Fruit fly (Drosophila melanogaster) ovary, adult (tissue): ENCODE data around the gene hth.

Source experiments
- CG17801 ChIP-seq: fragments of 200-800 bp; optimal IDR thresholded peaks from 2 replicates; lab custom pipeline; 2019; ENCODE audit warnings: missing biosample characterization, mild to moderate bottlenecking, missing genetic modification characterization, moderate library complexity; ENCODE audit not compliant: partially characterized antibody

hth gene

DNA sequence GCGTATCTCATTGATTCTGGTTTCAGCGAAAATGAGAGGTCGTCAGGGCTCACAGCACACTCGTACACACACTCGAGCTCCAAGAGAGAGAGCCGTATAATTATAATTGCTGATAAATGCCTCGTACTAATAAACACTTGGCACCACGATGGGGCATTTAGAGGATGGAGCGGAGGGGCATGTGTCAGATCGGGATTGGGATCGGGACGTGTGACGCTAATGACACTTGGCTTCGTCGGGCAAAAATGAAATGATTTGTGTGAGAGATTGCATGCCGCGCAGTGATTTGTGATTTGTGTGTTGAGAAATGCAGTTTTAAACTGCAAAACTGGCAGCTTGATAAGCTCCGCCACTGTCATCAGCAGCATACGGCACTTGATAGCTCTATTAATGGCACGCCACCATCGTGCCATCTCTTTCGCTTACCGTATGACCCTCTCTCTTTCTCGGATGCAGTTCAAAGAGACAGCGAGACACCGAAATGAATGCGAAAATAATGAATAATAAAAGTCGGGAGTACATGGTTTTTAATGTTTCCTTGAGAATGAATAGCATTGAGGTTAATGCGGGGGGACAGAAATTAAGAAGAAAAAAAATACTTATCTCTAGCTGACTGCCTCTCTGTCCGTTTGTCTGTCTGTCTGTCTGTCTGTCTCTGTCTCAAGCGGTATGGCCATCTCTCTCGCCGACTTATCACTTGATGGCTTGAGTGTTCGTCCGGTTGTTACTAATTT lies 82.3 kb downstream of the hth start:
- TF ChIP-seq CG17801 (GFP tag; lab: Kevin White, UChicago), result no peak

DNA sequence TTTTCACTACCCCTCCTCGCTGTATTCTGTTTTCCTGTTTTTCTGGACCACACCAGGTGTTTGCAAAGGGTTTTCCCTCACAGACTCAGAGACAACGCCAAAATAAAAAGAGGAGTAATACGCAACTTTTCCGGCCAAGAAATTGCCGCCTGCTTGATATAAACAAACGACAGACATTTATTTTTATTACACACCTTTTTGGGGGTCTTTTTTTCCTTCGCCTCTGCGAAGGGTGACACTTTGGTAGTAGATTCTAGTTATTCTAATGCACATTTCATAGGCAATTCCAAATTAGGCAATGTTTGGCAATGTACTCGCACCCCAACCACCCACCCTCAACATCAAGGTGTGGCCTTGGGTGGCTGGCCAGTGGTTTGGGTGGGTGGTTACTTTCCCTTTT lies 84.8 kb downstream of the hth start:
- no peak for TF ChIP-seq CG17801 (GFP tag; lab: Kevin White, UChicago)

DNA sequence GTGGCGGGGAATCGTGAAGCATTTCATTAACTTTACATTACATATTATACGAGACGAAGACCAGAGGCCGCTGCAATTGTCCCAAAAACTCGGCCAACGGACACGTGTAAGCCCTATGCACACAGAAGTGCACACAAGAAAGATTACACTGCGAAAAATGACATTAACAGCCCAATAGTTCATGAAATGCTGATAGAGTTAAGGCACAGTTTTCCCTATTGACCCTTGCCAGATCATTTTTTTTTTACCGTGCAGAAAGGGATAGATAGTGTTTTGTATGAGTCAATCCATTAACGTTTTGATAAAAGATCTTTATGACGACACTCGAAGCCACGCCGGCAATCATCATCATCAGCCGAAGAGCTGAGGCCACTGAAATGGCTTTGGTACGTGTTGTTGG lies 85.8 kb downstream of the hth start:
- no peak for TF ChIP-seq CG17801 (GFP tag; lab: Kevin White, UChicago)

dm6 chr3R:10551006-10551671 lies 88.2 kb downstream of the hth start:
- no peak for TF ChIP-seq CG17801 (GFP tag; lab: Kevin White, UChicago)

DNA sequence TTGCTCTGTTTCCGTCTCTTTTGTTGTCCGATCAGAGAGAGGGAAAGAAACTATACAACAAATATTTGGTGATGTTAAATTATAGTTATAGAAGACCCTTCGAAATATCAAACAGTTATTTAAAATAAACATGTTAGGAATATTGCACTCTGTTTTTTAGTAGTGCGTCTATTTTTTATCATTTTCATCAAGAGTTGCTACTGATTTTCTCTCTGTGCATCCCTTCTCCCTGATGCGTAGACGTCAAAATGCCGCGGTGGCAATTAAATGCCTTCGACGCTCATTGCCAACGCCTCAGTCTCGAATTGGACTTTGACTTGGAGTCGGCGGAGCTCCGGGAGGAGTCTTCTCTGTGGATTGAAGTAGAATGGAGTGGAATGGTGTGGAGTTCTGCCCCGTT lies 89.2 kb downstream of the hth start:
- no peak for TF ChIP-seq CG17801 (GFP tag; lab: Kevin White, UChicago)

DNA sequence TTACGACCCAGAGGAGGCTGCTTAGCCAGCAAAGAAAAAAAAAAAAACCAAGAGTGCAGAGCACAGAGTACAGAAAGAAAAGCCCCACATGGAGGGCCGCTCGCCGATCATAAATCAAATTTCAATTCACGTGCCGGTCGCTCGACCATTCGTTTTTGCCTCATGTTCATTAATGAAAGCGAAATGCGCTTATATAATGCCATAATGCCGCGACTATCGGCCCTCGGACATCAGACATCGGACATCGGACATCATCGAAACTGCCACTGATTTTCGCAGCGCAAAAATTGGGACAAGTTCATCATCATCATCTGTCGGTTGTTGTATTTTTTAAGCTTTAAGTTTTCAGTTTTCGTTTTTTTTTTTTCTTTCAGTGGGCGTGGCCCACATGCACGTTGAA lies 91.7 kb downstream of the hth start:
- TF ChIP-seq CG17801 (GFP tag; lab: Kevin White, UChicago), result no peak

DNA sequence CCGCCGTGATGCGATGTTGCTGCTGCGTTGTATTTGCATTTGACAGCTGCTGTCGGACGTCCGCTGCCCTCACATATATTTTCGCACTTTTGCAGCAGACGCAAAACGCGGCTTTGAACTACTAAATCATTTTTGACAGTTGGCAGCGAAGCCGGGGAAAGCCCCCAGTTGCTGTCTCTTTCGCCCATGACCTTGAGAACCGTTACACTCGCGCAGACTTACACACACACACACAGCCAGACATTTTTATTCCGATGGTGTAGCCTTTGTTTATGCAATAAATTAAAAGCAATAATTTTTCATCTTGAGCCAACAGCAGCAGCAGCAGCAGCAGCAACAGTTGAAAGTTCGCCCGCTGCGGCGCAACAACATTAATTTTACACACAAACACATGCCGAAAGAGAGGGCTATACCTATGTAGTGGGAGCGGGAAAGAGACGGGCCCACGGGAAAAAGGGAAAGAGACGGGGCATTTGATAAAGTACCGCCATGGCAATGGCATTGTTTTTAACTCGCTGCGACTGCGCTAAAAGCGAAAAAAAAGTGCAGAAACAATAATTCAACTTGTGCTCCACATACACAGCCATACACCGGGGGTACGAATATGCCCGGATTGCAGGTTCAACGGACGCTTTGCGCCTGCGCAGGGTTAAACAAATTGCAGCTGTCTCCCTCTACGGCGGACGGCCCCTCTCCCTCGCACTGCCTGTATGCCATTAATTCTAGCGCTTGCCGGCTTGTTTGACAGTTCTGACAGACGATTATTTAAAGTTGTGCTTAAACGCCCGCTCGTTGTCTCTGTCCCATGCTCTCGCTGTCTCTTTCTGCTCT lies 92.9 kb downstream of the hth start:
- TF ChIP-seq CG17801 (GFP tag; lab: Kevin White, UChicago), result no peak

DNA sequence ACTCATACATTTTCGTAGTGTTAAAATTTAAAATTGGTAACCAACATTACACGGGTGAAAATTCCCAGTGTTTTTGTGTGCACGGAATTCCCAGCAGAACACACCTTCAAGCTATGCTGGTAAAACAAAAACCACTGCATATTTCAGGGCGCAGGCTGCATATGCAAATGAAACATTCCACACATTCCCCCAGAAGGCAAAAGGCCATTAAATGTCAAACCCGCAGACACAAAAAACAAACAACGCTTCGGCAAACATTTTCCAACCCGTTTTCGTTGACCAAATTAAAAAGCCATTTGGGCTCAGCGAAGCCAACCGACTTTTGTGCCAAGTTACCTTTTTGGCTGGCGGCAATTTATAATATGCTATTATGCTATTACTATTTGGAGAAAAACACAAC lies 95.3 kb downstream of the hth start:
- TF ChIP-seq CG17801 (GFP tag; lab: Kevin White, UChicago), result no peak

DNA sequence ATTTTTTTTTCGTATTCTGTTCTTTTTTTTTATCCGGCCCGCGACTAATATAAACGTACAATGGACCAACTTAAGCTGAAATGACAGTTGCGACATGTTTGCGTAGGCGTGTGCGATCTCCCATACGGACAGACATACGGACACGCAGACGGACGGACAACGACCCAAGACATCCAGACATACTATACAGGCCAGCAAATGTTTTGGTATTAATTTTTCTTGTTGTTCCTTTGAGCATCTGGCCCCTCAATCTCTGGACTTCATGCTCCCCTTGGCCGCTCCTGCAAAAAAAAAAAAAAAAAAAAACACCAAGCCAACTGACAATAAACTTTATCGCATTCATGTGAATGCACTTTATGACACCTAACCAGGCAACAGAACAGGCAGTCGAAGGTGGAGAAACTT lies 99.8 kb downstream of the hth start:
- TF ChIP-seq CG17801 (GFP tag; lab: Kevin White, UChicago), result no peak

dm6 chr3R:10538791-10539190 lies 100.6 kb downstream of the hth start:
- TF ChIP-seq CG17801 (GFP tag; lab: Kevin White, UChicago), result no peak

dm6 chr3R:10537815-10538117 lies 101.6 kb downstream of the hth start:
- TF ChIP-seq CG17801 (GFP tag; lab: Kevin White, UChicago), result no peak

dm6 chr3R:10537108-10537814 lies 102.1 kb downstream of the hth start:
- no peak for TF ChIP-seq CG17801 (GFP tag; lab: Kevin White, UChicago)

- no peak for TF ChIP-seq CG17801 (GFP tag; lab: Kevin White, UChicago)
Measured at dm6 chr3R:10535498-10536142, 103.7 kb downstream of the hth start.

DNA sequence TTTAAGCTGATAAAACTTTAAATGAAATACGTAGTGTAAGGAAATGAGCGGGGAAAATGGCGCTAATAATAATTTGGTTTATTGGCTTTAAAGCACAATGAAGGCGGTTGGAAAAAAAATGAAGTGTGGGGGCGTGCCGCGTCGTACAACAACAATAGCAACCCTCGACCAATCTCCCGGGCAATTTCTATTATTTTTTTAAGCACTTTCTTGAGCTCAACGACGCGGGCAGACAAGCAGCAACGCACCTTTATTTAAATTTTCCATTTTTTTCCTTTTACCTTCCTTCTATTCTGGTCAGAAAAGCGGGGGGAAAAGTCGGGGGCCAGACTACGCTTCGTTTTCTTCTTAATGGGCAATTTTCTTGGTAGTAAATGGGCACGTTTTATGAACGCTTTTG lies 104.7 kb downstream of the hth start:
- no peak for TF ChIP-seq CG17801 (GFP tag; lab: Kevin White, UChicago)

DNA sequence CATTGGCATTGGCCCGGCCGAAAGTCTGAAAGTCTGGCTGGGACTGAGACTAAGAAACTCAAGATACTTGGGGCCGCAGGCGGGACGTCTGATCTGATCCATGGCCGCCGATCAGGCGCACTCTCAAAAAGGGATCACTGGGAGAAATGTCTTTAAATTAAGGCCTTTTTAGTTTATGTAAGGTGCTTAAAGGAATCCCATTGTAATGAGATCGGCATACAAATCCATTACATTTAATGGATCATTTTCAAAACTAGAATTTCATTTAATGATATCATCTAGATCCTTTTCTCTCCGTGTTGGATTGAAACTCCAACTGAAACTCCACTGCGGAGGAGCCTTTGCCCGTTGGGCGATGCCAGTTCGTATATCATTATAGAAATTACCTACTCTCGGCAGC lies 106.2 kb downstream of the hth start:
- TF ChIP-seq CG17801 (GFP tag; lab: Kevin White, UChicago), result no peak
